Fruit fly (Drosophila melanogaster) whole organism, embryonic: ENCODE data around the gene CG12640.

Experiments
- CG10543 ChIP-seq: fragments of 200-800 bp; sonication (Bioruptor generic); optimal IDR thresholded peaks from 3 replicates; lab custom pipeline; 2017; ENCODE audit warnings: missing biosample characterization, mild to moderate bottlenecking, missing genetic modification characterization, moderate library complexity
- CG10565 ChIP-seq: fragments of 200-800 bp; sonication (Bioruptor generic); optimal IDR thresholded peaks from 3 replicates; lab custom pipeline; 2016; ENCODE audit warnings: missing biosample characterization, mild to moderate bottlenecking, missing genetic modification characterization
- CG12071 ChIP-seq: fragments of 200-800 bp; sonication (Bioruptor generic); optimal IDR thresholded peaks from 3 replicates; lab custom pipeline; 2018; ENCODE audit warnings: missing biosample characterization, mild to moderate bottlenecking, missing genetic modification characterization
- CG12942 ChIP-seq: fragments of 200-800 bp; sonication (Bioruptor generic); optimal IDR thresholded peaks from 3 replicates; lab custom pipeline; 2016; ENCODE audit warnings: missing biosample characterization, missing genetic modification characterization
- CG13123 ChIP-seq: fragments of 200-800 bp; sonication (Bioruptor generic); optimal IDR thresholded peaks from 2 replicates; lab custom pipeline; 2016; ENCODE audit warnings: missing biosample characterization, missing genetic modification characterization
- CG13894 ChIP-seq: fragments of 200-800 bp; sonication (Bioruptor generic); optimal IDR thresholded peaks from 3 replicates; lab custom pipeline; 2018; ENCODE audit warnings: missing biosample characterization, mild to moderate bottlenecking, missing genetic modification characterization, moderate library complexity
- CG14710 ChIP-seq: fragments of 200-800 bp; sonication (Bioruptor generic); optimal IDR thresholded peaks from 3 replicates; lab custom pipeline; 2019; ENCODE audit warnings: missing biosample characterization, mild to moderate bottlenecking, missing genetic modification characterization, moderate library complexity
- CG1647 ChIP-seq: fragments of 200-800 bp; sonication (Bioruptor generic); optimal IDR thresholded peaks from 3 replicates; lab custom pipeline; 2016; ENCODE audit warnings: missing biosample characterization, missing genetic modification characterization
- CG17359 ChIP-seq: fragments of 200-800 bp; sonication (Bioruptor generic); optimal IDR thresholded peaks from 3 replicates; lab custom pipeline; 2018; ENCODE audit warnings: missing biosample characterization, mild to moderate bottlenecking, missing genetic modification characterization, moderate library complexity
- CG18764 ChIP-seq: fragments of 200-800 bp; sonication (Bioruptor generic); optimal IDR thresholded peaks from 3 replicates; lab custom pipeline; 2016; ENCODE audit warnings: missing biosample characterization, missing genetic modification characterization
- CG2199 ChIP-seq: fragments of 200-800 bp; sonication (Bioruptor generic); IDR thresholded peaks from 3 replicates; pipeline ENCODE4 v1.3.6; 2022; ENCODE audit warnings: missing biosample characterization, missing genetic modification characterization
- CG2875 ChIP-seq: fragments of 200-800 bp; sonication (Bioruptor generic); optimal IDR thresholded peaks from 2 replicates; lab custom pipeline; 2017; ENCODE audit warnings: missing biosample characterization, mild to moderate bottlenecking, missing genetic modification characterization, missing genetic modification reagents
- CG2889 ChIP-seq: fragments of 200-800 bp; sonication (Bioruptor generic); IDR thresholded peaks from 3 replicates; pipeline ENCODE4 v1.3.6; 2022; ENCODE audit warnings: missing biosample characterization, missing genetic modification characterization
- CG32772 ChIP-seq: fragments of 200-800 bp; sonication (Bioruptor generic); IDR thresholded peaks from 2 replicates; pipeline ENCODE4 v1.3.6; 2022; ENCODE audit warnings: missing biosample characterization, missing genetic modification characterization
- CG4282 ChIP-seq: fragments of 200-800 bp; sonication (Bioruptor generic); optimal IDR thresholded peaks from 2 replicates; lab custom pipeline; 2016; ENCODE audit warnings: missing biosample characterization, missing genetic modification characterization
- CG7987 ChIP-seq: fragments of 200-800 bp; sonication (Bioruptor generic); optimal IDR thresholded peaks from 2 replicates; lab custom pipeline; 2018; ENCODE audit warnings: missing biosample characterization, mild to moderate bottlenecking, missing genetic modification characterization, moderate library complexity
- CG8290 ChIP-seq, 3 experiments: fragments of 200-800 bp; sonication (Bioruptor generic); optimal IDR thresholded peaks; 2 replicates each; lab custom pipeline; 2016 to 2019; ENCODE audit warnings: missing biosample characterization in 3 of 3, missing genetic modification characterization in 3 of 3, mild to moderate bottlenecking in 2 of 3, moderate library complexity in 1 of 3
- CHES-1-like ChIP-seq: fragments of 200-800 bp; sonication (Bioruptor generic); optimal IDR thresholded peaks from 2 replicates; lab custom pipeline; 2016; ENCODE audit warnings: missing biosample characterization, missing genetic modification characterization
- D ChIP-seq, 2 experiments: fragments of 200-800 bp in 1 of 2; fragments of >200 bp in 1 of 2; sonication (Bioruptor generic) in 1 of 2; optimal IDR thresholded peaks; 2 replicates in 1 of 2; 3 replicates in 1 of 2; lab custom pipeline; 2017; ENCODE audit warnings: mild to moderate bottlenecking in 1 of 2, missing biosample characterization in 1 of 2, missing genetic modification characterization in 1 of 2, missing genetic modification reagents in 1 of 2
- Drgx ChIP-seq: fragments of 200-800 bp; sonication (Bioruptor generic); IDR thresholded peaks from 2 replicates; pipeline ENCODE4 v1.3.6; 2022; ENCODE audit warnings: missing biosample characterization, missing genetic modification characterization
- E2f2 ChIP-seq: fragments of 200-800 bp; sonication (Bioruptor generic); IDR thresholded peaks from 2 replicates; pipeline ENCODE4 v1.3.6; 2022; ENCODE audit warnings: missing biosample characterization, missing genetic modification characterization
- HLH54F ChIP-seq: fragments of 200-800 bp; sonication (Bioruptor generic); optimal IDR thresholded peaks from 3 replicates; lab custom pipeline; 2016; ENCODE audit warnings: missing biosample characterization, missing genetic modification characterization
- HLHmδ ChIP-seq: fragments of 200-800 bp; sonication (Bioruptor generic); optimal IDR thresholded peaks from 2 replicates; lab custom pipeline; 2018; ENCODE audit warnings: missing biosample characterization, mild to moderate bottlenecking, missing genetic modification characterization, moderate library complexity
- Neu2 ChIP-seq: fragments of 200-800 bp; sonication (Bioruptor generic); optimal IDR thresholded peaks from 3 replicates; lab custom pipeline; 2016; ENCODE audit warnings: missing biosample characterization, missing genetic modification characterization, borderline replicate concordance
- Nf-YB ChIP-seq: fragments of 200-800 bp; sonication (Bioruptor generic); optimal IDR thresholded peaks from 3 replicates; lab custom pipeline; 2019; ENCODE audit warnings: missing biosample characterization, mild to moderate bottlenecking, missing genetic modification characterization, moderate library complexity
- NfI ChIP-seq: fragments of 200-800 bp; sonication (Bioruptor generic); optimal IDR thresholded peaks from 3 replicates; lab custom pipeline; 2018; ENCODE audit warnings: missing biosample characterization, mild to moderate bottlenecking, missing genetic modification characterization, moderate library complexity
- Ravus ChIP-seq: fragments of 200-800 bp; sonication (Bioruptor generic); IDR thresholded peaks from 2 replicates; pipeline ENCODE4 v1.3.6; 2022; ENCODE audit warnings: missing biosample characterization, missing genetic modification characterization
- abd-A ChIP-seq: fragments of 200-800 bp; sonication (Bioruptor generic); optimal IDR thresholded peaks from 3 replicates; lab custom pipeline; 2019; ENCODE audit warnings: missing biosample characterization, mild to moderate bottlenecking, missing genetic modification characterization, moderate library complexity
- chif ChIP-seq, 2 experiments: fragments of 200-800 bp; sonication (Bioruptor generic); optimal IDR thresholded peaks; 3 replicates each; lab custom pipeline; 2016; ENCODE audit warnings: missing biosample characterization in 2 of 2, missing genetic modification characterization in 2 of 2
- crc ChIP-seq: fragments of 200-800 bp; sonication (Bioruptor generic); optimal IDR thresholded peaks from 2 replicates; lab custom pipeline; 2016; ENCODE audit warnings: missing biosample characterization, missing genetic modification characterization
- da ChIP-seq: fragments of 200-800 bp; sonication (Bioruptor generic); optimal IDR thresholded peaks from 2 replicates; lab custom pipeline; 2016; ENCODE audit warnings: missing biosample characterization, missing genetic modification characterization
- dan ChIP-seq: fragments of 200-800 bp; sonication (Bioruptor generic); IDR thresholded peaks from 2 replicates; pipeline ENCODE4 v1.3.6; 2022; ENCODE audit warnings: missing biosample characterization, missing genetic modification characterization
- danr ChIP-seq: fragments of 200-800 bp; sonication (Bioruptor generic); IDR thresholded peaks from 2 replicates; pipeline ENCODE4 v1.3.6; 2022; ENCODE audit warnings: missing biosample characterization, missing genetic modification characterization
- dmrt99B ChIP-seq: fragments of 200-800 bp; sonication (Bioruptor generic); optimal IDR thresholded peaks from 2 replicates; lab custom pipeline; 2018; ENCODE audit warnings: missing biosample characterization, mild to moderate bottlenecking, missing genetic modification characterization, moderate library complexity
- exex ChIP-seq: fragments of 200-800 bp; sonication (Bioruptor generic); optimal IDR thresholded peaks from 4 replicates; lab custom pipeline; 2018; ENCODE audit warnings: missing biosample characterization, mild to moderate bottlenecking, missing genetic modification characterization, moderate library complexity
- gce ChIP-seq: fragments of 200-800 bp; sonication (Bioruptor generic); IDR thresholded peaks from 3 replicates; pipeline ENCODE4 v1.3.6; 2022; ENCODE audit warnings: missing biosample characterization, missing genetic modification characterization
- gem ChIP-seq: fragments of 200-800 bp; sonication (Bioruptor generic); optimal IDR thresholded peaks from 2 replicates; lab custom pipeline; 2019; ENCODE audit warnings: missing biosample characterization, mild to moderate bottlenecking, missing genetic modification characterization, moderate library complexity
- gfzf ChIP-seq: fragments of 200-800 bp; sonication (Bioruptor generic); optimal IDR thresholded peaks from 2 replicates; lab custom pipeline; 2016; ENCODE audit warnings: missing biosample characterization, mild to moderate bottlenecking, missing genetic modification characterization, moderate library complexity
- mirr ChIP-seq: fragments of 200-800 bp; sonication (Bioruptor generic); optimal IDR thresholded peaks from 3 replicates; lab custom pipeline; 2018; ENCODE audit warnings: missing biosample characterization, mild to moderate bottlenecking, missing genetic modification characterization
- nerfin-2 ChIP-seq: fragments of 200-800 bp; sonication (Bioruptor generic); IDR thresholded peaks from 2 replicates; pipeline ENCODE4 v1.3.6; 2022; ENCODE audit warnings: missing biosample characterization, missing genetic modification characterization; ENCODE audit not compliant: partially characterized antibody
- oc ChIP-seq: fragments of 200-800 bp; sonication (Bioruptor generic); optimal IDR thresholded peaks from 2 replicates; lab custom pipeline; 2018; ENCODE audit warnings: missing biosample characterization, mild to moderate bottlenecking, missing genetic modification characterization, moderate library complexity
- peb ChIP-seq: fragments of 200-800 bp; sonication (Bioruptor generic); IDR thresholded peaks from 2 replicates; pipeline ENCODE4 v1.3.6; 2022; ENCODE audit warnings: missing biosample characterization, missing genetic modification characterization
- sim ChIP-seq: fragments of 200-800 bp; sonication (Bioruptor generic); IDR thresholded peaks from 2 replicates; pipeline ENCODE4 v1.3.6; 2022; ENCODE audit warnings: missing biosample characterization, missing genetic modification characterization
- sna ChIP-seq: fragments of 200-800 bp; sonication (Bioruptor generic); IDR thresholded peaks from 2 replicates; pipeline ENCODE4 v1.3.6; 2022; ENCODE audit warnings: missing biosample characterization, missing genetic modification characterization; ENCODE audit not compliant: partially characterized antibody
- zen ChIP-seq: fragments of 200-800 bp; sonication (Bioruptor generic); optimal IDR thresholded peaks from 3 replicates; lab custom pipeline; 2018; ENCODE audit warnings: missing biosample characterization, mild to moderate bottlenecking, missing genetic modification characterization, moderate library complexity
- zf30C ChIP-seq: fragments of 200-800 bp; sonication (Bioruptor generic); optimal IDR thresholded peaks from 3 replicates; lab custom pipeline; 2018; ENCODE audit warnings: missing biosample characterization, mild to moderate bottlenecking, missing genetic modification characterization

The CG12640 gene

DNA sequence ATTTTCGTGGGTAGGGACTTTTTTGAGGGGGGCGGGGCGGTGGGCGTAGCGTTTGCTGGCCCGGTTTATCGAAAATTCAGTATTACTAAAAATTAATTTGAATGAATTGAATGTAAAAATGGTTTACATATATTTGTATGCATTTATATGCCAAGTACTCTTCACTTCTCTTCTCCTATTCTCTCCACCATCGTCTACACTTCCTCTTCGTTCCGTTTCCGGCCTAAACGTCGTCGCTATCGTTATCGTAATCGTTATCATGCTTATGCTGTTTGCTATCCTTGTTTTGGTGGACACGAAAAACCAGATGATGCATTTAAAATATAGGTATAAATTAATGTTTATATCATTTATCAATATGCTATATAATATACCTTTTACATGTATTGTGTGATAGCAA lies 29.3 kb upstream of the CG12640 start (continued):
- no peak for TF ChIP-seq sna (GFP tag; lab: Robert Waterston, UW)
- TF ChIP-seq, all 482 proteins: peak for 54

DNA sequence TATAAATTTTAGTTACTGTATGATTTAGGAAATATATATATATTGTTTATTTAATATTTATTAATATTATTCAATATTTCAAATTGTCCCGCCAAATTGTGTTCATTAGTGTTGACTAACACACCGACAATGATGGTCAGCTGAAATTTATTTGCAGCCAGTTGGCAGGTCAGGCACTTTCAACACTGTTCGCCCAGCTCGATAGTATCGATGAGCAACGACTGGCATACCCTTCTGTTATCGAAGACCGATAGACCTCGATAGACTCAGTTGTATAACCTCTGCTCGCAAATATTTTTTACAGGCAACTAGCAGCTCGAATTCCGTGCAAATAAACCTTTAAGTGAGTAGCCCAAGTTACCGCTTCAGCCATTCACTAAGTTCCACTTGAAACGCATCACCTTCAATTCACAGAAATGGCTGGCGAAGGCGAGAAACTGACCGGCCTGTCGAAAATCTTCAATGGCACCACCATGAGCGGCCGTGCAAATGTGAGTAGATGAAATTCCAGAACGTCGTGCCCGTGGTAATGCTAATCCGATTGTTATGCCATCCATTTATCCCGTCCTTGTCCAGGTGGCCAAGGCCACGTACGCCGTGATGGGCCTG lies 28.0 kb upstream of the CG12640 start, which contains the start of gene Neb-cGP:
Gene Neb-cGP, plus strand, starts transcription at position 231 of the 609 bp plus-strand sequence.
- TF ChIP-seq abd-A (tag; lab: Kevin White, UChicago): no peak
- no peak for TF ChIP-seq dan (GFP tag; lab: Robert Waterston, UW)
- TF ChIP-seq CG13894: peak; percentile 79
- TF ChIP-seq CG2199: no peak
- no peak for TF ChIP-seq crc (GFP tag; lab: Kevin White, UChicago)
- peak; percentile 60 for TF ChIP-seq CG1647 (GFP tag; lab: Kevin White, UChicago)
- TF ChIP-seq nerfin-2: peak; percentile 91
- peak; percentile 49 for TF ChIP-seq zen (tag; lab: Kevin White, UChicago)
- no peak for TF ChIP-seq Ravus (GFP tag; lab: Robert Waterston, UW)
- TF ChIP-seq HLHmδ (GFP tag; lab: Kevin White, UChicago): peak; percentile 50
- TF ChIP-seq CG7987 (GFP tag; lab: Kevin White, UChicago): peak; percentile 59
- peak; percentile 31 to 40 for TF ChIP-seq chif (GFP tag; optimal IDR thresholded peaks at IDR 0.05; lab: Kevin White, UChicago)
- TF ChIP-seq zf30C (GFP tag; lab: Kevin White, UChicago): no peak
- peak; percentile 73 for TF ChIP-seq HLH54F (GFP tag; lab: Kevin White, UChicago)
- peak; percentile 61 for TF ChIP-seq CG18764 (GFP tag; lab: Kevin White, UChicago)
- TF ChIP-seq sim (GFP tag; lab: Robert Waterston, UW): no peak
- no peak for TF ChIP-seq Neu2
- no peak for TF ChIP-seq CG10565 (GFP tag; lab: Kevin White, UChicago)
- TF ChIP-seq CG14710 (tag; lab: Kevin White, UChicago): peak; percentile 70
- peak; percentile 65 for TF ChIP-seq CG8290 (GFP tag; optimal IDR thresholded peaks at IDR 0.05; lab: Kevin White, UChicago)
- peak in 1 of 2 experiments; percentile 94 for TF ChIP-seq CG8290 (tag; optimal IDR thresholded peaks at IDR 0.05; lab: Kevin White, UChicago)
- no peak for TF ChIP-seq CG32772 (GFP tag; lab: Robert Waterston, UW)
- TF ChIP-seq D (optimal IDR thresholded peaks at IDR 0.05; lab: Kevin White, UChicago): no peak
- TF ChIP-seq D (GFP tag; optimal IDR thresholded peaks at IDR 0.05; lab: Kevin White, UChicago): no peak
- no peak for TF ChIP-seq gce
- peak; percentile 19 for TF ChIP-seq CG2875 (GFP tag; lab: Kevin White, UChicago)
- TF ChIP-seq Nf-YB (GFP tag; lab: Kevin White, UChicago): no peak
- peak; percentile 69 for TF ChIP-seq CG10543 (GFP tag; lab: Kevin White, UChicago)
- TF ChIP-seq exex (tag; lab: Kevin White, UChicago): peak; percentile 18
- peak; percentile 71 for TF ChIP-seq NfI (GFP tag; lab: Kevin White, UChicago)
- TF ChIP-seq CG12071: peak; percentile 34
- TF ChIP-seq danr: no peak
- TF ChIP-seq CG4282 (GFP tag; lab: Kevin White, UChicago): no peak
- TF ChIP-seq da: no peak
- TF ChIP-seq CG13123 (GFP tag; lab: Kevin White, UChicago): no peak
- TF ChIP-seq CG17359: peak; percentile 49
- peak; percentile 98 for TF ChIP-seq E2f2 (GFP tag; lab: Robert Waterston, UW)
- no peak for TF ChIP-seq oc (tag; lab: Kevin White, UChicago)
- peak; percentile 9; the same call in 1 of the 2 replicates for TF ChIP-seq Drgx (GFP tag; lab: Robert Waterston, UW)
- TF ChIP-seq gfzf (GFP tag; lab: Kevin White, UChicago): peak; percentile 36
- peak; percentile 39 for TF ChIP-seq gem (tag; lab: Kevin White, UChicago)
- peak; percentile 52 for TF ChIP-seq CG12942 (GFP tag; lab: Kevin White, UChicago)
- peak; percentile 23 for TF ChIP-seq dmrt99B (tag; lab: Kevin White, UChicago)
- no peak for TF ChIP-seq CG2889
- TF ChIP-seq peb (GFP tag; lab: Robert Waterston, UW): no peak
- TF ChIP-seq mirr: peak; percentile 45
- peak; percentile 47 for TF ChIP-seq CHES-1-like (GFP tag; lab: Kevin White, UChicago)
